Comparison of ENCODE assay signal across 1 fruit fly cellular context in the genomic region with DNA sequence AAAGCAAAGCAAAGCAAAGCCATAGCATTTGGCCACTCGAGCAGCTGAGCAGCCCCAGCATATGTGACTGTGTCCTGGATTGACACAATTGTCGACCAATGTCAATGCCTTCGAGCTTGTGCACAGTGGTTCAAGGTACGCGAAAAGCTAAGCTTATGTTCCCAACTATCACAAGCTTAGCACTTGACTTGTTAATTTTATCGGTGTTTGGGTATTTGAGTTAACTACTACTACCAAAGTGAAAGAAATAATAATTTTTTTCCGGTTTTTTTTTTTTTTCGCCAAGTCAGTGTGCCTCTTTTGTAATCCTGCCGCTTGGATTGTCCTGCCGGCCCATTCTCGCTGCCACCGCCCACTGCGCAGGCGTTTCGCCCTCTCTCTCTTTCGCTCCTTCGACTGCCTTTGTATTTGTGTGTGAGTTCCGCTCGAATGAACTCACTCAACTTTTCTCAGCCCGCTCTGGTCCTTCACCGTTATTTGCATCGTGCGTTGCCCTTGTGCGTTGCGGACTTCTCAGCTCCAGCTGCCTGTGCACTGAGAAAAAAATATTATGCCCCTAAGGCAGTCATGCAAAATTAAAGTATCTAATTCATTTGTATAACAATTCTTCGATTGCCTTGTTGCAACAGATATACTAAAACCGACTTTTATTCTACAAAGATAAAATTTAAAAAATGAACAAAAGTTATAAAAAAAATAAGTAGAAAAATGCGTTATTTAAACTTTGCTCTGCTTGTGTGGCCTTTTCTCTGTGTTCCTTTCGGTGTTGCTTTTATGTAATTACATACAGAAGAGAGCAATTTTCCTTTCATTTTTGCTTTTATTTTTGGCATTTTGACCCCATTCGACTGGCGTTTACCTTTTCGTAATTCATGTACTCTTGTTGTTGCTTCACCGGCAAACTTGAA.
TF ChIP-seq lines count a peak whose summit lies in the region.

No protein-coding gene starts in this region.

TF ChIP-seq in whole organism, embryonic, 481 proteins besides CTCF, POLR2A, EP300 and RAD21 (continued from another document and continues in another):
- TF ChIP-seq CG11398 (GFP tag; optimal IDR thresholded peaks at IDR 0.05; lab: Kevin White, UChicago) (peak; percentile 52), H2.0 (GFP tag; IDR thresholded peaks at IDR 0.05; lab: Robert Waterston, UW) (peak; percentile 51), NC2β (GFP tag; optimal IDR thresholded peaks at IDR 0.05; lab: Kevin White, UChicago) (peak; percentile 56), psq (GFP tag; optimal IDR thresholded peaks at IDR 0.05; lab: Kevin White, UChicago) (no peak), dimm (GFP tag; IDR thresholded peaks at IDR 0.05; lab: Robert Waterston, UW) (peak; percentile 61; the same call in 1 of the 2 replicates), cato (GFP tag; optimal IDR thresholded peaks at IDR 0.05; lab: Kevin White, UChicago; ENCODE audit: borderline replicate concordance) (no peak), Taf1 (GFP tag; IDR thresholded peaks at IDR 0.05; lab: Robert Waterston, UW) (peak; percentile 52), insv (GFP tag; optimal IDR thresholded peaks at IDR 0.05; lab: Kevin White, UChicago) (no peak), sisA (GFP tag; IDR thresholded peaks at IDR 0.05; lab: Robert Waterston, UW) (peak; percentile 43), CG6254 (GFP tag; optimal IDR thresholded peaks at IDR 0.05; lab: Kevin White, UChicago) (peak; percentile 32), Ptx1 (GFP tag; IDR thresholded peaks at IDR 0.05; lab: Robert Waterston, UW) (peak; percentile 66), eve (GFP tag; optimal IDR thresholded peaks at IDR 0.05; lab: Kevin White, UChicago) (peak in 1 of 2 experiments; percentile 56), Blimp-1 (GFP tag; optimal IDR thresholded peaks at IDR 0.05; lab: Kevin White, UChicago) (peak; percentile 58), Pdp1 (GFP tag; optimal IDR thresholded peaks at IDR 0.05; lab: Kevin White, UChicago) (peak; percentile 63 to 66), lilli (GFP tag; optimal IDR thresholded peaks at IDR 0.05; lab: Kevin White, UChicago) (peak; percentile 74), ind (GFP tag; optimal IDR thresholded peaks at IDR 0.05; lab: Kevin White, UChicago) (peak; percentile 71), ham (GFP tag; IDR thresholded peaks at IDR 0.05; lab: Robert Waterston, UW) (no peak), row (GFP tag; IDR thresholded peaks at IDR 0.05; lab: Robert Waterston, UW) (peak; percentile 77), MTF-1 (GFP tag; optimal IDR thresholded peaks at IDR 0.05; lab: Kevin White, UChicago; ENCODE audit: borderline replicate concordance) (peak; percentile 51), CG14667 (GFP tag; IDR thresholded peaks at IDR 0.05; lab: Robert Waterston, UW) (peak; percentile 47; the same call in 1 of the 2 replicates), da (GFP tag; optimal IDR thresholded peaks at IDR 0.05; lab: Kevin White, UChicago) (no peak), CG11560 (tag; IDR thresholded peaks at IDR 0.05; lab: Robert Waterston, UW) (peak; percentile 58; the same call in 2 of the 3 replicates), CG31441 (GFP tag; IDR thresholded peaks at IDR 0.05; lab: Robert Waterston, UW) (peak; percentile 57), CG3163 (GFP tag; optimal IDR thresholded peaks at IDR 0.05; lab: Kevin White, UChicago) (peak; percentile 10), ssp (GFP tag; IDR thresholded peaks at IDR 0.05; lab: Robert Waterston, UW) (no peak; the same call in none of the 2 replicates), fu2 (GFP tag; optimal IDR thresholded peaks at IDR 0.05; lab: Kevin White, UChicago) (peak; percentile 7), Hr78 (GFP tag; optimal IDR thresholded peaks at IDR 0.05; lab: Kevin White, UChicago) (no peak), seq (GFP tag; IDR thresholded peaks at IDR 0.05; lab: Robert Waterston, UW) (peak; percentile 76), CG13775 (GFP tag; optimal IDR thresholded peaks at IDR 0.05; lab: Kevin White, UChicago) (peak; percentile 21), CG6689 (GFP tag; IDR thresholded peaks at IDR 0.05; lab: Robert Waterston, UW) (peak; percentile 78), CG13287 (GFP tag; IDR thresholded peaks at IDR 0.05; lab: Robert Waterston, UW; ENCODE audit: partially characterized antibody) (peak; percentile 26; the same call in 1 of the 2 replicates), z (GFP tag; IDR thresholded peaks at IDR 0.05; lab: Robert Waterston, UW) (peak; percentile 87), ftz-f1 (GFP tag; optimal IDR thresholded peaks at IDR 0.05; lab: Kevin White, UChicago) (no peak), CG12219 (GFP tag; optimal IDR thresholded peaks at IDR 0.05; lab: Kevin White, UChicago) (peak; percentile 62), CG30020 (tag; optimal IDR thresholded peaks at IDR 0.05; lab: Kevin White, UChicago) (no peak), CG7987 (GFP tag; optimal IDR thresholded peaks at IDR 0.05; lab: Kevin White, UChicago) (no peak), HLHmδ (GFP tag; optimal IDR thresholded peaks at IDR 0.05; lab: Kevin White, UChicago) (no peak), CG32772 (GFP tag; IDR thresholded peaks at IDR 0.05; lab: Robert Waterston, UW) (peak; percentile 77), CG15269 (tag; optimal IDR thresholded peaks at IDR 0.05; lab: Kevin White, UChicago) (peak; percentile 72), org-1 (GFP tag; optimal IDR thresholded peaks at IDR 0.05; lab: Kevin White, UChicago) (peak; percentile 40), so (GFP tag; IDR thresholded peaks at IDR 0.05; lab: Robert Waterston, UW) (peak; percentile 58; the same call in 1 of the 3 replicates), CG4404 (GFP tag; IDR thresholded peaks at IDR 0.05; lab: Robert Waterston, UW) (no peak), caup (GFP tag; optimal IDR thresholded peaks at IDR 0.05; lab: Kevin White, UChicago; ENCODE audit: severe bottlenecking) (peak; percentile 64), jumu (GFP tag; optimal IDR thresholded peaks at IDR 0.05; lab: Kevin White, UChicago) (peak; percentile 69), Sry-δ (GFP tag; optimal IDR thresholded peaks at IDR 0.05; lab: Kevin White, UChicago) (peak; percentile 3), gem (tag; optimal IDR thresholded peaks at IDR 0.05; lab: Kevin White, UChicago) (peak; percentile 62), CG12744 (GFP tag; optimal IDR thresholded peaks at IDR 0.05; lab: Kevin White, UChicago) (peak; percentile 38), CG2120 (GFP tag; optimal IDR thresholded peaks at IDR 0.05; lab: Kevin White, UChicago) (peak; percentile 84), Fer3 (tag; optimal IDR thresholded peaks at IDR 0.05; lab: Kevin White, UChicago) (peak; percentile 57), h (optimal IDR thresholded peaks at IDR 0.05; lab: Kevin White, UChicago) (no peak), jing (GFP tag; optimal IDR thresholded peaks at IDR 0.05; lab: Kevin White, UChicago) (peak; percentile 24), Atf-2 (GFP tag; optimal IDR thresholded peaks at IDR 0.05; lab: Kevin White, UChicago) (peak; percentile 56), Bdp1 (GFP tag; optimal IDR thresholded peaks at IDR 0.05; lab: Kevin White, UChicago) (peak; percentile 10), slp2 (GFP tag; optimal IDR thresholded peaks at IDR 0.05; lab: Kevin White, UChicago) (peak; percentile 43), CG10267 (tag; optimal IDR thresholded peaks at IDR 0.05; lab: Kevin White, UChicago) (no peak), NfI (GFP tag; optimal IDR thresholded peaks at IDR 0.05; lab: Kevin White, UChicago) (peak; percentile 51), E2f2 (GFP tag; IDR thresholded peaks at IDR 0.05; lab: Robert Waterston, UW) (peak; percentile 57), ash1 (GFP tag; optimal IDR thresholded peaks at IDR 0.05; lab: Kevin White, UChicago) (no peak), Sox102F (GFP tag; optimal IDR thresholded peaks at IDR 0.05; lab: Kevin White, UChicago) (peak; percentile 59), nau (GFP tag; optimal IDR thresholded peaks at IDR 0.05; lab: Kevin White, UChicago) (peak; percentile 33), CkIIα-i1 (GFP tag; IDR thresholded peaks at IDR 0.05; lab: Robert Waterston, UW) (peak; percentile 28; the same call in 1 of the 2 replicates), CG14014 (GFP tag; IDR thresholded peaks at IDR 0.05; lab: Robert Waterston, UW) (peak; percentile 78), CG5180 (GFP tag; optimal IDR thresholded peaks at IDR 0.05; lab: Kevin White, UChicago) (peak; percentile 53), CG15696 (tag; optimal IDR thresholded peaks at IDR 0.05; lab: Kevin White, UChicago) (no peak), gsb (GFP tag; IDR thresholded peaks at IDR 0.05; lab: Robert Waterston, UW) (peak; percentile 61), CG13424 (tag; optimal IDR thresholded peaks at IDR 0.05; lab: Kevin White, UChicago) (peak; percentile 64), CG11723 (GFP tag; optimal IDR thresholded peaks at IDR 0.05; lab: Kevin White, UChicago) (peak; percentile 23), sug (tag; optimal IDR thresholded peaks at IDR 0.05; lab: Kevin White, UChicago) (no peak), CG6175 (GFP tag; IDR thresholded peaks at IDR 0.05; lab: Robert Waterston, UW) (no peak), mam (GFP tag; optimal IDR thresholded peaks at IDR 0.05; lab: Kevin White, UChicago) (peak; percentile 71), CG17186 (GFP tag; optimal IDR thresholded peaks at IDR 0.05; lab: Kevin White, UChicago) (no peak), pfk (GFP tag; optimal IDR thresholded peaks at IDR 0.05; lab: Kevin White, UChicago) (no peak), ab (GFP tag; optimal IDR thresholded peaks at IDR 0.05; lab: Kevin White, UChicago) (no peak), CG34422 (GFP tag; IDR thresholded peaks at IDR 0.05; lab: Robert Waterston, UW) (peak; percentile 62; the same call in 2 of the 3 replicates), Dad (GFP tag; optimal IDR thresholded peaks at IDR 0.05; lab: Kevin White, UChicago) (peak; percentile 13), D19A (tag; optimal IDR thresholded peaks at IDR 0.05; lab: Kevin White, UChicago) (peak; percentile 11), Bteb2 (GFP tag; optimal IDR thresholded peaks at IDR 0.05; lab: Kevin White, UChicago) (peak; percentile 2), bcd (GFP tag; optimal IDR thresholded peaks at IDR 0.05; lab: Kevin White, UChicago) (peak; percentile 45), CG12659 (GFP tag; optimal IDR thresholded peaks at IDR 0.05; lab: Kevin White, UChicago) (peak; percentile 45), CG6791 (GFP tag; IDR thresholded peaks at IDR 0.05; lab: Robert Waterston, UW; ENCODE audit: partially characterized antibody) (no peak), gsb-n (tag; optimal IDR thresholded peaks at IDR 0.05; lab: Kevin White, UChicago) (no peak), vvl (GFP tag; IDR thresholded peaks at IDR 0.05; lab: Robert Waterston, UW) (no peak; the same call in 1 of the 2 replicates), CG2678 (tag; optimal IDR thresholded peaks at IDR 0.05; lab: Kevin White, UChicago) (peak; percentile 77), CG12071 (GFP tag; optimal IDR thresholded peaks at IDR 0.05; lab: Kevin White, UChicago) (peak; percentile 60), CG7372 (GFP tag; IDR thresholded peaks at IDR 0.05; lab: Robert Waterston, UW) (peak; percentile 59; the same call in 1 of the 2 replicates), slou (GFP tag; optimal IDR thresholded peaks at IDR 0.05; lab: Kevin White, UChicago) (peak; percentile 45), Dfd (GFP tag; optimal IDR thresholded peaks at IDR 0.05; lab: Kevin White, UChicago) (no peak), CG6813 (GFP tag; optimal IDR thresholded peaks at IDR 0.05; lab: Kevin White, UChicago) (peak; percentile 79), sr (GFP tag; IDR thresholded peaks at IDR 0.05; lab: Robert Waterston, UW) (no peak), Fer1 (GFP tag; optimal IDR thresholded peaks at IDR 0.05; lab: Kevin White, UChicago) (peak; percentile 90), knrl (GFP tag; IDR thresholded peaks at IDR 0.05; lab: Robert Waterston, UW; ENCODE audit: partially characterized antibody) (no peak), CG3065 (GFP tag; optimal IDR thresholded peaks at IDR 0.05; lab: Kevin White, UChicago) (no peak), Meics (GFP tag; optimal IDR thresholded peaks at IDR 0.05; lab: Kevin White, UChicago) (peak; percentile 78), Deaf1 (tag; optimal IDR thresholded peaks at IDR 0.05; lab: Kevin White, UChicago) (peak; percentile 26), NFAT (GFP tag; IDR thresholded peaks at IDR 0.05; lab: Robert Waterston, UW) (0 out of 2 replicates have a peak, but pooled peaks have one; percentile 11), vnd (GFP tag; IDR thresholded peaks at IDR 0.05; lab: Robert Waterston, UW; ENCODE audit: partially characterized antibody) (no peak), CG8290 (GFP tag; optimal IDR thresholded peaks at IDR 0.05; lab: Kevin White, UChicago) (no peak), CG8290 (tag; optimal IDR thresholded peaks at IDR 0.05; lab: Kevin White, UChicago) (peak in 1 of 2 experiments; percentile 63), Dip2 (GFP tag; IDR thresholded peaks at IDR 0.05; lab: Robert Waterston, UW) (no peak), CG17829 (tag; optimal IDR thresholded peaks at IDR 0.05; lab: Kevin White, UChicago) (no peak), CG12769 (tag; optimal IDR thresholded peaks at IDR 0.05; lab: Kevin White, UChicago) (peak; percentile 41), inv (GFP tag; IDR thresholded peaks at IDR 0.05; lab: Robert Waterston, UW; ENCODE audit: partially characterized antibody) (no peak), HLH3B (GFP tag; IDR thresholded peaks at IDR 0.05; lab: Robert Waterston, UW) (peak; percentile 73), ac (GFP tag; optimal IDR thresholded peaks at IDR 0.05; lab: Kevin White, UChicago) (no peak), shn (GFP tag; optimal IDR thresholded peaks at IDR 0.05; lab: Kevin White, UChicago) (peak; percentile 61), crp (GFP tag; optimal IDR thresholded peaks at IDR 0.05; lab: Kevin White, UChicago) (peak in 1 of 2 experiments; percentile 12), CG7786 (GFP tag; optimal IDR thresholded peaks at IDR 0.05; lab: Kevin White, UChicago) (peak; percentile 68), CG16863 (GFP tag; optimal IDR thresholded peaks at IDR 0.05; lab: Kevin White, UChicago) (peak; percentile 58), CG1792 (GFP tag; optimal IDR thresholded peaks at IDR 0.05; lab: Kevin White, UChicago) (peak; percentile 45), Nf-YA (GFP tag; IDR thresholded peaks at IDR 0.05; lab: Robert Waterston, UW) (peak; percentile 54; the same call in 1 of the 2 replicates), CG9817 (tag; optimal IDR thresholded peaks at IDR 0.05; lab: Kevin White, UChicago) (peak; percentile 48), mirr (GFP tag; optimal IDR thresholded peaks at IDR 0.05; lab: Kevin White, UChicago) (peak; percentile 3), Ravus (GFP tag; IDR thresholded peaks at IDR 0.05; lab: Robert Waterston, UW) (peak; percentile 16), CG10979 (tag; optimal IDR thresholded peaks at IDR 0.05; lab: Kevin White, UChicago) (no peak), CG11093 (GFP tag; IDR thresholded peaks at IDR 0.05; lab: Robert Waterston, UW) (peak; percentile 24; the same call in 1 of the 3 replicates), gce (GFP tag; IDR thresholded peaks at IDR 0.05; lab: Robert Waterston, UW) (peak; percentile 65; the same call in 1 of the 3 replicates), CG4854 (GFP tag; optimal IDR thresholded peaks at IDR 0.05; lab: Kevin White, UChicago) (peak; percentile 0), lbe (GFP tag; optimal IDR thresholded peaks at IDR 0.05; lab: Kevin White, UChicago) (no peak)
